Worm (Caenorhabditis elegans) whole organism, mixed stage, embryonic: Measurements from ENCODE around the gene C08B6.11.

Source experiments
- nhr-76 ChIP-seq: sonication (generic microtip); optimal IDR thresholded peaks from 2 replicates; lab custom pipeline; 2017; ENCODE audit warnings: missing biosample characterization, missing genetic modification characterization
- unc-62 ChIP-seq: fragments of 150-350 bp; optimal IDR thresholded peaks from 2 replicates; lab custom pipeline; 2014; ENCODE audit warnings: missing biosample characterization, missing genetic modification reagents, missing genetic modification characterization

The C08B6.11 gene

DNA sequence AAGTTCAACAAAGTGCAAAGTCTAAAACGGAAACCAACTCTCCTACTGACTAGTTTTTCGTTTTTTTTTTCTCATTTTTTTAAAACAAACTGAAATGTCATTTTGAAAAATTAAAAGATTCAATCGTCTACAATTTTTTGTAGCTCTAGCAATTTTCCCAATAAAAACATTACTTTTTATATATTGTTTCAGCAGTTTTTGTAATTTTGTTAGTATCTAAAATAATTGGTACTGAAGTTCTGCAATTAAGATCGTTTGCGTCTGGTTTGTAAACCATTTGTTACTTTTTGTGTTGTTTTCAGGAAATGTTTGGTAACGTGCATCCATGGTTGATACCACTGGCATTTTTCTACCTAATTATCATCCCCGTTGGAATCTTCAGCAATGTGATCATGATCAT is 51.1 kb downstream of the C08B6.11 start, which contains the start of gene srsx-30:
srsx-30 (plus strand) TSS at position 301 of the 400 bp plus-strand sequence.
- no peak for TF ChIP-seq nhr-76
- no peak for TF ChIP-seq unc-62
